ENCODE assay signal across 5 worm cellular contexts in the genomic region with DNA sequence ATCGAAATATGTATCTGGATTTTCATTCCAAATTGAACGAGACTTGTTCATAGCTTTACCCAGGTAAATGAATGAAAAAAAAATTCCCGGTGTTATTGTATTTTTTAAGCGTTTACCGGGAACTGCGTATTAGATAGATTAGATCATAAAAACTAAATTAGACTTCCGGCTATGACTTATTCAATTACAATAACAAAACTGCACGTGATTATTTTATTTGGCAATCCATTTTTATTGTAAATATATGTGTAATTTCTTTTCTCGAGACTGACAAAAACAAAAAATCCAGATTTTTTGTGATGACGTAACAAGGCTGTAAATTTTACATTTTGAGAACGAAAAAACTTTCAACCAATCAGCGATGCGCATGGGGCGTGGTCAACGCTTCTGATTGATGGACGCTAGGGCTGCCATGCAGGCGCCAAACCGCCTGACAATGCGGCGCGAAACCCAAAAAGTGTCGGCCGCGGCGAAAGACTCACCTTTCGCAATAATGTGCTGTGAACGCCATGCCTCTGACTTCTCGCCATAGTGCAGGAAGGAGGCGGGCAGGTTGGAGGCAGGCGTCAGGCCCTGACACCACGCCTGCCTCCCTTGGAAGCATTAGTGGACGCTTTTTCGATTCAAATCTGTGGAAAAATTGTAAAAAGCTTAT.
TF ChIP-seq lines count a peak whose summit lies in the region.

Gene srh-36, minus strand, starts transcription at position 51 of the 655 bp plus-strand sequence.

TF ChIP-seq in whole organism, L1 larva, 84 proteins besides CTCF, POLR2A, EP300 and RAD21:
- TF ChIP-seq efl-3 (GFP tag; optimal IDR thresholded peaks at IDR 0.05; lab: Kevin White, UChicago), result no peak
- no peak for TF ChIP-seq efl-1 (optimal IDR thresholded peaks at IDR 0.05; lab: Kevin White, UChicago)
- TF ChIP-seq efl-1 (GFP tag; optimal IDR thresholded peaks at IDR 0.05 in 1 of 2; lab: Kevin White, UChicago), result no peak
- peak; percentile 29 for TF ChIP-seq snpc-4 (tag; optimal IDR thresholded peaks at IDR 0.05; lab: Kevin White, UChicago)
TF ChIP-seq in whole organism, L1 larva: peak in this region for 1.

TF ChIP-seq in whole organism, L3 larva, 47 proteins besides CTCF, POLR2A, EP300 and RAD21:
- TF ChIP-seq ztf-4 (tag; optimal IDR thresholded peaks at IDR 0.05; lab: Kevin White, UChicago) (no peak), sea-2 (GFP tag; optimal IDR thresholded peaks at IDR 0.05; lab: Kevin White, UChicago) (no peak), nhr-11 (tag; optimal IDR thresholded peaks at IDR 0.05; lab: Kevin White, UChicago) (no peak), nfya-1 (tag; optimal IDR thresholded peaks at IDR 0.05; lab: Kevin White, UChicago; ENCODE audit: insufficient read depth) (peak; percentile 46), zag-1 (tag; optimal IDR thresholded peaks at IDR 0.05; lab: Kevin White, UChicago) (no peak)

TF ChIP-seq in whole organism, L4 larva, 104 proteins besides CTCF, POLR2A, EP300 and RAD21:
- TF ChIP-seq Y75B8A.6 (GFP tag; IDR thresholded peaks at IDR 0.05; lab: Robert Waterston, UW) (no peak), F26F4.8 (GFP tag; conservative IDR thresholded peaks at IDR 0.05; lab: Robert Waterston, UW) (0 out of 2 replicates have a peak, but pooled peaks have one; percentile 35), aha-1 (tag; lab: Kevin White, UChicago) (peak; percentile 8), T26A8.4 (GFP tag; IDR thresholded peaks at IDR 0.05; lab: Robert Waterston, UW) (no peak), nhr-77 (tag; optimal IDR thresholded peaks at IDR 0.05; lab: Kevin White, UChicago) (no peak), set-16 (GFP tag; IDR thresholded peaks at IDR 0.05; lab: Robert Waterston, UW) (peak; percentile 73), F44E2.7 (GFP tag; IDR thresholded peaks at IDR 0.05; lab: Robert Waterston, UW) (no peak), snpc-1.2 (GFP tag; IDR thresholded peaks at IDR 0.05; lab: Robert Waterston, UW) (0 out of 2 replicates have a peak, but pooled peaks have one; percentile 32), ama-1 (optimal IDR thresholded peaks at IDR 0.05; lab: Kevin White, UChicago) (no peak), aly-2 (tag; optimal IDR thresholded peaks at IDR 0.05; lab: Kevin White, UChicago) (no peak), snpc-4 (tag; optimal IDR thresholded peaks at IDR 0.05; lab: Kevin White, UChicago) (no peak), nhr-237 (tag; optimal IDR thresholded peaks at IDR 0.05; lab: Kevin White, UChicago) (no peak), dmd-6 (GFP tag; IDR thresholded peaks at IDR 0.05; lab: Robert Waterston, UW) (no peak), D1046.2 (GFP tag; IDR thresholded peaks at IDR 0.05; lab: Robert Waterston, UW) (no peak), nhr-28 (tag; optimal IDR thresholded peaks at IDR 0.05; lab: Kevin White, UChicago) (no peak), mep-1 (tag; optimal IDR thresholded peaks at IDR 0.05; lab: Kevin White, UChicago) (no peak)

TF ChIP-seq in whole organism, mixed stage, embryonic, 35 proteins besides CTCF, POLR2A, EP300 and RAD21:
- TF ChIP-seq zip-8 (tag; optimal IDR thresholded peaks at IDR 0.05; lab: Kevin White, UChicago) (peak; percentile 59), mls-2 (tag; optimal IDR thresholded peaks at IDR 0.05; lab: Kevin White, UChicago) (no peak)

TF ChIP-seq in whole organism, young adult, 124 proteins besides CTCF, POLR2A, EP300 and RAD21:
- TF ChIP-seq tlf-1 (GFP tag; optimal IDR thresholded peaks at IDR 0.05; lab: Kevin White, UChicago), result no peak
- TF ChIP-seq him-1 (tag; optimal IDR thresholded peaks at IDR 0.05; lab: Kevin White, UChicago), result no peak
- TF ChIP-seq repo-1 (tag; optimal IDR thresholded peaks at IDR 0.05; lab: Kevin White, UChicago), result no peak
- TF ChIP-seq F55B11.4 (tag; optimal IDR thresholded peaks at IDR 0.05; lab: Kevin White, UChicago; ENCODE audit: borderline replicate concordance, insufficient read depth), result no peak
- TF ChIP-seq rpc-1 (optimal IDR thresholded peaks at IDR 0.05; lab: Kevin White, UChicago), result no peak
- TF ChIP-seq rpc-1 (tag; optimal IDR thresholded peaks at IDR 0.05; lab: Kevin White, UChicago), result no peak
- no peak for TF ChIP-seq attf-5 (GFP tag; optimal IDR thresholded peaks at IDR 0.05; lab: Kevin White, UChicago)
- TF ChIP-seq hmg-20 (GFP tag; IDR thresholded peaks at IDR 0.05; lab: Robert Waterston, UW), result no peak
- no peak for TF ChIP-seq hlh-26 (GFP tag; conservative IDR thresholded peaks at IDR 0.05; lab: Robert Waterston, UW)
- no peak for TF ChIP-seq madf-6 (GFP tag; IDR thresholded peaks at IDR 0.05; lab: Robert Waterston, UW)
- TF ChIP-seq aptf-3 (GFP tag; IDR thresholded peaks at IDR 0.05; lab: Robert Waterston, UW), result no peak
- no peak for TF ChIP-seq snpc-1.3 (tag; optimal IDR thresholded peaks at IDR 0.05; lab: Kevin White, UChicago; ENCODE audit: insufficient read depth)
- no peak for TF ChIP-seq lin-35 (GFP tag; optimal IDR thresholded peaks at IDR 0.05; lab: Kevin White, UChicago)
- no peak for TF ChIP-seq atf-7 (tag; optimal IDR thresholded peaks at IDR 0.05; lab: Kevin White, UChicago)
- TF ChIP-seq snpc-4 (GFP tag; optimal IDR thresholded peaks at IDR 0.05; lab: Kevin White, UChicago), result no peak
- TF ChIP-seq snpc-4 (tag; optimal IDR thresholded peaks at IDR 0.05; lab: Kevin White, UChicago), result peak in 1 of 4 experiments; percentile 53
- peak; percentile 81 for TF ChIP-seq zfh-2 (GFP tag; conservative IDR thresholded peaks at IDR 0.05; lab: Robert Waterston, UW)
- no peak for TF ChIP-seq cebp-2 (GFP tag; IDR thresholded peaks at IDR 0.05; lab: Robert Waterston, UW)
- no peak for TF ChIP-seq ztf-25 (GFP tag; IDR thresholded peaks at IDR 0.05; lab: Robert Waterston, UW)
- no peak for TF ChIP-seq B0019.2 (GFP tag; conservative IDR thresholded peaks at IDR 0.05; lab: Robert Waterston, UW)
- peak; percentile 53; the same call in 1 of the 2 replicates for TF ChIP-seq nfyb-1 (GFP tag; IDR thresholded peaks at IDR 0.05; lab: Robert Waterston, UW)
- TF ChIP-seq ztf-28 (GFP tag; IDR thresholded peaks at IDR 0.05; lab: Robert Waterston, UW), result 0 out of 2 replicates have a peak, but pooled peaks have one; percentile 56
- TF ChIP-seq F10E7.11 (tag; optimal IDR thresholded peaks at IDR 0.05; lab: Kevin White, UChicago), result no peak
- no peak for TF ChIP-seq F23B12.7 (tag; optimal IDR thresholded peaks at IDR 0.05; lab: Kevin White, UChicago; ENCODE audit: insufficient read depth)
- TF ChIP-seq efl-1 (GFP tag; optimal IDR thresholded peaks at IDR 0.05; lab: Kevin White, UChicago), result no peak
- no peak for TF ChIP-seq ztf-3 (GFP tag; optimal IDR thresholded peaks at IDR 0.05; lab: Kevin White, UChicago)
- no peak for TF ChIP-seq Y53G8AR.9 (GFP tag; conservative IDR thresholded peaks at IDR 0.05; lab: Robert Waterston, UW)
- no peak for TF ChIP-seq B0336.3 (GFP tag; IDR thresholded peaks at IDR 0.05; lab: Robert Waterston, UW)
- TF ChIP-seq egrh-3 (GFP tag; IDR thresholded peaks at IDR 0.05; lab: Robert Waterston, UW), result no peak
TF ChIP-seq in whole organism, young adult: peak in this region for 4.
